Fruit fly (Drosophila melanogaster) whole organism, wandering third instar larva: Measurements from ENCODE around the gene Cyp12a4.

ENCODE experiments used
- Abd-B ChIP-seq: fragments of >200 bp; optimal IDR thresholded peaks from 2 replicates; lab custom pipeline; 2017; ENCODE audit warnings: missing biosample characterization, missing genetic modification characterization
- CrebA ChIP-seq: fragments of 200-800 bp; sonication (Bioruptor generic); optimal IDR thresholded peaks from 2 replicates; lab custom pipeline; 2016; ENCODE audit warnings: missing biosample characterization, mild to moderate bottlenecking, missing genetic modification characterization, borderline replicate concordance
- GATAd ChIP-seq: sonication (Bioruptor generic); optimal IDR thresholded peaks from 2 replicates; lab custom pipeline; 2016; ENCODE audit warnings: missing biosample characterization, missing genetic modification characterization
- HLH106 ChIP-seq: fragments of 200-800 bp; optimal IDR thresholded peaks from 3 replicates; lab custom pipeline; 2019; ENCODE audit warnings: missing biosample characterization, mild to moderate bottlenecking, missing genetic modification characterization, moderate library complexity
- Hnf4 ChIP-seq: fragments of 200-800 bp; sonication (Bioruptor generic); optimal IDR thresholded peaks from 2 replicates; lab custom pipeline; 2016; ENCODE audit warnings: missing biosample characterization, mild to moderate bottlenecking, missing genetic modification characterization
- Mio ChIP-seq: sonication (Bioruptor generic); optimal IDR thresholded peaks from 2 replicates; lab custom pipeline; 2016; ENCODE audit warnings: missing biosample characterization, missing genetic modification characterization
- N ChIP-seq: fragments of >200 bp; optimal IDR thresholded peaks from 2 replicates; lab custom pipeline; 2018; ENCODE audit warnings: missing biosample characterization, missing external identifiers, missing genetic modification characterization
- Vsx2 ChIP-seq: fragments of 200-300, 225-300 bp; sonication (Bioruptor generic); optimal IDR thresholded peaks from 2 replicates; lab custom pipeline; 2018; ENCODE audit warnings: missing biosample characterization, missing genetic modification characterization; ENCODE audit not compliant: partially characterized antibody
- br ChIP-seq: fragments of 200-800 bp; sonication (Bioruptor generic); optimal IDR thresholded peaks from 2 replicates; lab custom pipeline; 2016; ENCODE audit warnings: missing biosample characterization, missing genetic modification characterization
- dsf ChIP-seq: sonication (Bioruptor generic); optimal IDR thresholded peaks from 2 replicates; lab custom pipeline; 2016; ENCODE audit warnings: missing biosample characterization, missing genetic modification characterization, borderline replicate concordance
- h ChIP-seq: fragments of 200-800 bp; sonication (Bioruptor generic); optimal IDR thresholded peaks from 3 replicates; lab custom pipeline; 2016; ENCODE audit warnings: missing biosample characterization, mild to moderate bottlenecking, missing genetic modification characterization
- pan ChIP-seq: fragments of >200 bp; optimal IDR thresholded peaks from 2 replicates; lab custom pipeline; 2017
- psq ChIP-seq: fragments of 200-800 bp; sonication (Bioruptor generic); optimal IDR thresholded peaks from 3 replicates; lab custom pipeline; 2017; ENCODE audit warnings: missing biosample characterization, mild to moderate bottlenecking, missing genetic modification characterization, moderate library complexity
- woc ChIP-seq: sonication (Bioruptor generic); optimal IDR thresholded peaks from 2 replicates; lab custom pipeline; 2016; ENCODE audit warnings: missing biosample characterization, mild to moderate bottlenecking, missing genetic modification characterization

DNA sequence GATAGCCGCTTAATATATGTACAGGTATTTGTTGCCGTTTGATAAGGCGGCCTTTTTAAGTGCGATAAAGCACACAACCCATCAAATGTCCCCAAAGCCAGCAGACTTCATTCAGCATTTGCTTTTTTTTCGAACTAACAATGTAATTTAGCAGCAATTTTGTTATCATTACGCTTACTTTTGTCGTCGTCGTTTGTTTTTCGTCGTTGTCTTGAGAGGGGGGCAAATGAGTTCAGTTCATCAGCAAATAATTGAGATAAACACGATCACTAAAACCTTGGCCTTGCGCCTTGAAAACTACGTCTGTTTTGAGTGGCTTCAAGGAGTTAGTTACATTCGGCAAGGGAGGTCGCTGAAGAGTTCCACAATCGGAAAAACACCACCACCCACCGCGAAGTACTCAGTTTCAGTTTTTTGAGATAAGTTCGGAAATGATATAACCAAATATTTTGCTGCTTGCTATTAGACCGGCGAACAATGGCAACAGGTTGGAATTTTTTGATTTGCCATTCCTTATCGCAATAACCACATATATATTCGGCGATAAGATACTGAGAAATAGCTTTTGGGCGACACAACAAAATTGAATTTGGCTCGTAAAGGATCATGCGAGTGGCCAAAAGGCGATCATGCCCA is 45.9 kb upstream of the Cyp12a4 start:
- TF ChIP-seq CrebA (GFP tag; lab: Kevin White, UChicago), result no peak
- TF ChIP-seq dsf (GFP tag; lab: Kevin White, UChicago), result no peak
- no peak for TF ChIP-seq Mio
- TF ChIP-seq Vsx2 (GFP tag; lab: Kevin White, UChicago), result no peak
- TF ChIP-seq psq (GFP tag; lab: Kevin White, UChicago), result no peak
- TF ChIP-seq pan (lab: Kevin White, UChicago), result no peak
- no peak for TF ChIP-seq Abd-B (GFP tag; lab: Kevin White, UChicago)
- no peak for TF ChIP-seq woc (GFP tag; lab: Kevin White, UChicago)
- no peak for TF ChIP-seq br
- TF ChIP-seq h (GFP tag; lab: Kevin White, UChicago), result no peak
- TF ChIP-seq N, result no peak
- TF ChIP-seq HLH106 (tag; lab: Kevin White, UChicago), result no peak
- TF ChIP-seq GATAd (GFP tag; lab: Kevin White, UChicago), result no peak
- no peak for TF ChIP-seq Hnf4
